Fruit fly (Drosophila melanogaster) whole organism, embryonic: Measurements from ENCODE around the gene nol.

Source experiments
- CG10462 ChIP-seq: fragments of 200-800 bp; sonication (Bioruptor generic); optimal IDR thresholded peaks from 2 replicates; lab custom pipeline; 2016; ENCODE audit warnings: missing biosample characterization, missing genetic modification characterization
- CG10654 ChIP-seq: fragments of 200-800 bp; sonication (Bioruptor generic); optimal IDR thresholded peaks from 2 replicates; lab custom pipeline; 2016; ENCODE audit warnings: missing biosample characterization, missing genetic modification characterization
- CG11398 ChIP-seq: fragments of 200-800 bp; sonication (Bioruptor generic); optimal IDR thresholded peaks from 2 replicates; lab custom pipeline; 2016; ENCODE audit warnings: missing biosample characterization, missing genetic modification characterization
- CG12391 ChIP-seq: fragments of 200-800 bp; sonication (Bioruptor generic); optimal IDR thresholded peaks from 3 replicates; lab custom pipeline; 2018; ENCODE audit warnings: missing biosample characterization, mild to moderate bottlenecking, missing genetic modification characterization, moderate library complexity
- CG12942 ChIP-seq: fragments of 200-800 bp; sonication (Bioruptor generic); optimal IDR thresholded peaks from 3 replicates; lab custom pipeline; 2016; ENCODE audit warnings: missing biosample characterization, missing genetic modification characterization
- CG14710 ChIP-seq: fragments of 200-800 bp; sonication (Bioruptor generic); optimal IDR thresholded peaks from 3 replicates; lab custom pipeline; 2019; ENCODE audit warnings: missing biosample characterization, mild to moderate bottlenecking, missing genetic modification characterization, moderate library complexity
- CG16863 ChIP-seq: fragments of 200-800 bp; sonication (Bioruptor generic); optimal IDR thresholded peaks from 3 replicates; lab custom pipeline; 2016; ENCODE audit warnings: missing biosample characterization, missing genetic modification characterization
- CG17802 ChIP-seq: fragments of 200-800 bp; sonication (Bioruptor generic); optimal IDR thresholded peaks from 2 replicates; lab custom pipeline; 2018; ENCODE audit warnings: missing biosample characterization, mild to moderate bottlenecking, missing genetic modification characterization, moderate library complexity
- CG1832 ChIP-seq: fragments of 200-800 bp; sonication (Bioruptor generic); optimal IDR thresholded peaks from 2 replicates; lab custom pipeline; 2017; ENCODE audit warnings: missing biosample characterization, mild to moderate bottlenecking, missing genetic modification characterization, inconsistent platforms
- CG2712 ChIP-seq: fragments of 200-800 bp; optimal IDR thresholded peaks from 3 replicates; lab custom pipeline; 2019; ENCODE audit warnings: missing biosample characterization, mild to moderate bottlenecking, missing genetic modification characterization, moderate library complexity
- CG3163 ChIP-seq: fragments of 200-800 bp; sonication (Bioruptor generic); optimal IDR thresholded peaks from 3 replicates; lab custom pipeline; 2016; ENCODE audit warnings: missing biosample characterization, missing genetic modification characterization
- CG32767 ChIP-seq: fragments of 200-800 bp; sonication (Bioruptor generic); IDR thresholded peaks from 2 replicates; pipeline ENCODE4 v1.3.6; 2022; ENCODE audit warnings: missing biosample characterization, missing genetic modification characterization
- CG32772 ChIP-seq: fragments of 200-800 bp; sonication (Bioruptor generic); IDR thresholded peaks from 2 replicates; pipeline ENCODE4 v1.3.6; 2022; ENCODE audit warnings: missing biosample characterization, missing genetic modification characterization
- CG4424 ChIP-seq: fragments of 200-800 bp; sonication (Bioruptor generic); optimal IDR thresholded peaks from 3 replicates; lab custom pipeline; 2016; ENCODE audit warnings: missing biosample characterization, missing genetic modification characterization
- CG6175 ChIP-seq: fragments of 200-800 bp; sonication (Bioruptor generic); IDR thresholded peaks from 3 replicates; pipeline ENCODE4 v1.3.6; 2022; ENCODE audit warnings: missing biosample characterization, missing genetic modification characterization
- CG6254 ChIP-seq: fragments of 200-800 bp; sonication (Bioruptor generic); optimal IDR thresholded peaks from 3 replicates; lab custom pipeline; 2017; ENCODE audit warnings: mild to moderate bottlenecking, missing biosample characterization, missing genetic modification reagents, missing genetic modification characterization
- CG7987 ChIP-seq: fragments of 200-800 bp; sonication (Bioruptor generic); optimal IDR thresholded peaks from 2 replicates; lab custom pipeline; 2018; ENCODE audit warnings: missing biosample characterization, mild to moderate bottlenecking, missing genetic modification characterization, moderate library complexity
- CkIIα-i1 ChIP-seq: fragments of 200-800 bp; sonication (Bioruptor generic); IDR thresholded peaks from 2 replicates; pipeline ENCODE4 v1.3.6; 2022; ENCODE audit warnings: missing biosample characterization, missing genetic modification characterization
- Dad ChIP-seq: fragments of 200-800 bp; sonication (Bioruptor generic); optimal IDR thresholded peaks from 3 replicates; lab custom pipeline; 2016; ENCODE audit warnings: missing biosample characterization, missing genetic modification characterization
- Dek ChIP-seq: fragments of 200-800 bp; sonication (Bioruptor generic); optimal IDR thresholded peaks from 3 replicates; lab custom pipeline; 2019; ENCODE audit warnings: missing biosample characterization, mild to moderate bottlenecking, missing genetic modification characterization, moderate library complexity
- Dp ChIP-seq: fragments of 200-800 bp; sonication (Bioruptor generic); optimal IDR thresholded peaks from 2 replicates; lab custom pipeline; 2018; ENCODE audit warnings: missing biosample characterization, mild to moderate bottlenecking, missing genetic modification characterization, moderate library complexity
- Ets97D ChIP-seq: fragments of 200-800 bp; sonication (Bioruptor generic); optimal IDR thresholded peaks from 3 replicates; lab custom pipeline; 2016; ENCODE audit warnings: missing biosample characterization, missing genetic modification characterization
- H2.0 ChIP-seq: fragments of 200-800 bp; sonication (Bioruptor generic); IDR thresholded peaks from 2 replicates; pipeline ENCODE4 v1.3.6; 2022; ENCODE audit warnings: missing biosample characterization, missing genetic modification characterization
- Hey ChIP-seq: fragments of 200-800 bp; sonication (Bioruptor generic); optimal IDR thresholded peaks from 3 replicates; lab custom pipeline; 2018; ENCODE audit warnings: missing biosample characterization, mild to moderate bottlenecking, missing genetic modification characterization
- HmgD ChIP-seq: fragments of 200-800 bp; sonication (Bioruptor generic); optimal IDR thresholded peaks from 3 replicates; lab custom pipeline; 2016; ENCODE audit warnings: missing biosample characterization, missing genetic modification characterization
- Lhr ChIP-seq: fragments of 200-800 bp; sonication (Bioruptor generic); optimal IDR thresholded peaks from 3 replicates; lab custom pipeline; 2017; ENCODE audit warnings: mild to moderate bottlenecking, missing biosample characterization, missing genetic modification reagents, missing genetic modification characterization
- Max ChIP-seq: fragments of 200-800 bp; sonication (Bioruptor generic); optimal IDR thresholded peaks from 2 replicates; lab custom pipeline; 2016; ENCODE audit warnings: missing biosample characterization, mild to moderate bottlenecking, missing genetic modification characterization
- Mes4 ChIP-seq: fragments of 200-800 bp; sonication (Bioruptor generic); optimal IDR thresholded peaks from 2 replicates; lab custom pipeline; 2016; ENCODE audit warnings: missing biosample characterization, missing genetic modification characterization
- Ptx1 ChIP-seq: fragments of 200-800 bp; sonication (Bioruptor generic); IDR thresholded peaks from 2 replicates; pipeline ENCODE4 v1.3.6; 2022; ENCODE audit warnings: missing biosample characterization, missing genetic modification characterization
- Spps ChIP-seq: fragments of 200-800 bp; sonication (Bioruptor generic); optimal IDR thresholded peaks from 2 replicates; lab custom pipeline; 2018; ENCODE audit warnings: missing biosample characterization, mild to moderate bottlenecking, missing genetic modification characterization
- YL-1 ChIP-seq: fragments of 200-800 bp; sonication (Bioruptor generic); optimal IDR thresholded peaks from 3 replicates; lab custom pipeline; 2017; ENCODE audit warnings: missing biosample characterization, mild to moderate bottlenecking, missing genetic modification characterization
- bowl ChIP-seq: fragments of 200-800 bp; sonication (Bioruptor generic); IDR thresholded peaks from 2 replicates; pipeline ENCODE4 v1.3.6; 2022; ENCODE audit warnings: missing biosample characterization, missing genetic modification characterization
- caup ChIP-seq: fragments of 200-800 bp; sonication (Bioruptor generic); optimal IDR thresholded peaks from 3 replicates; lab custom pipeline; 2017; ENCODE audit warnings: missing biosample characterization, mild to moderate bottlenecking, missing genetic modification characterization, moderate library complexity; ENCODE audit not compliant: severe bottlenecking
- ci ChIP-seq: fragments of 200-800 bp; sonication (Bioruptor generic); IDR thresholded peaks from 3 replicates; pipeline ENCODE4 v1.3.6; 2022; ENCODE audit warnings: missing biosample characterization, missing genetic modification characterization
- crc ChIP-seq: fragments of 200-800 bp; sonication (Bioruptor generic); optimal IDR thresholded peaks from 2 replicates; lab custom pipeline; 2016; ENCODE audit warnings: missing biosample characterization, missing genetic modification characterization
- danr ChIP-seq: fragments of 200-800 bp; sonication (Bioruptor generic); IDR thresholded peaks from 2 replicates; pipeline ENCODE4 v1.3.6; 2022; ENCODE audit warnings: missing biosample characterization, missing genetic modification characterization
- dpn ChIP-seq, 2 experiments: fragments of 200-800 bp; sonication (Bioruptor generic); optimal IDR thresholded peaks; 3 replicates each; lab custom pipeline; 2016; ENCODE audit warnings: missing biosample characterization in 2 of 2, missing genetic modification characterization in 2 of 2
- fd3F ChIP-seq: fragments of 200-800 bp; sonication (Bioruptor generic); optimal IDR thresholded peaks from 2 replicates; lab custom pipeline; 2018; ENCODE audit warnings: missing biosample characterization, mild to moderate bottlenecking, missing genetic modification characterization, moderate library complexity
- hb ChIP-seq: fragments of 200-800 bp; sonication (Bioruptor generic); IDR thresholded peaks from 3 replicates; pipeline ENCODE4 v1.3.6; 2022; ENCODE audit warnings: missing biosample characterization, missing genetic modification characterization; ENCODE audit not compliant: partially characterized antibody
- nom ChIP-seq: fragments of 200-800 bp; sonication (Bioruptor generic); optimal IDR thresholded peaks from 2 replicates; lab custom pipeline; 2017; ENCODE audit warnings: missing biosample characterization, missing genetic modification characterization, mild to moderate bottlenecking, moderate library complexity, missing genetic modification reagents
- repo ChIP-seq: fragments of 200-800 bp; sonication (Bioruptor generic); optimal IDR thresholded peaks from 2 replicates; lab custom pipeline; 2016; ENCODE audit warnings: missing biosample characterization, missing genetic modification characterization
- ro ChIP-seq: fragments of 200-800 bp; sonication (Bioruptor generic); IDR thresholded peaks from 2 replicates; pipeline ENCODE4 v1.3.6; 2022; ENCODE audit warnings: missing biosample characterization, missing genetic modification characterization
- so ChIP-seq: fragments of 200-800 bp; sonication (Bioruptor generic); IDR thresholded peaks from 3 replicates; pipeline ENCODE4 v1.3.6; 2022; ENCODE audit warnings: missing biosample characterization, missing genetic modification characterization
- sqz ChIP-seq: fragments of 200-800 bp; sonication (Bioruptor generic); optimal IDR thresholded peaks from 3 replicates; lab custom pipeline; 2018; ENCODE audit warnings: missing biosample characterization, mild to moderate bottlenecking, missing genetic modification characterization
- tgo ChIP-seq: fragments of 200-800 bp; sonication (Bioruptor generic); IDR thresholded peaks from 3 replicates; pipeline ENCODE4 v1.3.6; 2022; ENCODE audit warnings: missing biosample characterization, missing genetic modification characterization
- tio ChIP-seq: fragments of 200-800 bp; sonication (Bioruptor generic); optimal IDR thresholded peaks from 2 replicates; lab custom pipeline; 2017; ENCODE audit warnings: missing biosample characterization, missing genetic modification characterization, inconsistent platforms
- tll ChIP-seq, 2 experiments: fragments of 200-800 bp in 1 of 2; fragments of >200 bp in 1 of 2; sonication (Bioruptor generic) in 1 of 2; optimal IDR thresholded peaks; 2 replicates each; lab custom pipeline; 2017 to 2019; ENCODE audit warnings: missing biosample characterization in 2 of 2, missing genetic modification characterization in 2 of 2, mild to moderate bottlenecking in 1 of 2, moderate library complexity in 1 of 2
- tup ChIP-seq: fragments of 200-800 bp; sonication (Bioruptor generic); optimal IDR thresholded peaks from 2 replicates; lab custom pipeline; 2016; ENCODE audit warnings: missing biosample characterization, mild to moderate bottlenecking, missing genetic modification characterization, moderate library complexity
- zen2 ChIP-seq: fragments of 200-800 bp; sonication (Bioruptor generic); IDR thresholded peaks from 3 replicates; pipeline ENCODE4 v1.3.6; 2022; ENCODE audit warnings: missing biosample characterization, missing genetic modification characterization; ENCODE audit not compliant: partially characterized antibody

Gene nol

DNA sequence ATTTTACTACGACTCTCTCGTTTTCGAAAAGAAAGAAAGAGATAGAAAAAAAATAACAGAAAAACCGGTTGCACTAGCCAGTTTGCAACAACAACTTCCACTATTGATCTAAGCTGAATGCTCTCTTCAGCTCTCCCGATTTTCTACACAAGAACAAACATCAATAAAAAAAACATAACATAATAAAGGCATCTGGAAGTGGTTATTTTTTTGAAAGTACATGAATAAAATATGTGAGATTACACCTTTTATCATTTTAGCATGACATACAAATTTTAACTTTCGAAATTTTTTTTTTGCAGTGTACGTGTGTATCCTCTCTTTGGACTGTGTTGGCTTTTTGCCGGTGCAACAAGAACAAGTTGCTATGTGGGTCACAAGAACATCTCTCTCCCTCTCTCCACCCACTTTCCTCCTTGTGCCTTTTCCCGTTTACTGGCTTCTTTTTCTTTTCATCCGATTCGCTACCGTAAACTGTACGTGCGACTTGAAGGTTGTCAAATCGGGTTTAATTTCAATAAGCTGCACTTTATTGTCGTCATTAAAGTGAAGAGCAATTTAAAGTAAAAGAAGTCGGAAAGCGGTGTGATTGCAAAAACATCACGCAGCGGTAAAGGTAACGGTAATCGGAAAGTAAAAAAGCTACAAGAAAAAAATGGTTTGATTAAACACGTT, 45.9 kb upstream of the nol start (continued):
- peak; percentile 98 for TF ChIP-seq CG2712 (tag; lab: Kevin White, UChicago)
- peak; percentile 93 for TF ChIP-seq Lhr
- TF ChIP-seq CG6254 = peak; percentile 96
- peak; percentile 98 for TF ChIP-seq Mes4 (GFP tag; lab: Kevin White, UChicago)
- peak; percentile 92 for TF ChIP-seq CG10654 (GFP tag; lab: Kevin White, UChicago)
- TF ChIP-seq hb = no peak
- peak; percentile 97 for TF ChIP-seq H2.0 (GFP tag; lab: Robert Waterston, UW)
- TF ChIP-seq Hey (tag; lab: Kevin White, UChicago) = peak; percentile 40
- peak; percentile 75 for TF ChIP-seq CG17802 (tag; lab: Kevin White, UChicago)
- peak; percentile 90 for TF ChIP-seq Dek (tag; lab: Kevin White, UChicago)
- TF ChIP-seq CG14710 (tag; lab: Kevin White, UChicago) = peak; percentile 97
- peak; percentile 97 for TF ChIP-seq CG10462 (GFP tag; lab: Kevin White, UChicago)
- peak; percentile 97 for TF ChIP-seq so (GFP tag; lab: Robert Waterston, UW)
- TF ChIP-seq tll (GFP tag; optimal IDR thresholded peaks at IDR 0.05; lab: Kevin White, UChicago) = peak in 1 of 2 experiments; percentile 89
- TF ChIP-seq Dp (GFP tag; lab: Kevin White, UChicago) = peak; percentile 12
- TF ChIP-seq Dad (GFP tag; lab: Kevin White, UChicago) = peak; percentile 96
- peak; percentile 82 for TF ChIP-seq HmgD (GFP tag; lab: Kevin White, UChicago)
- peak; percentile 98 for TF ChIP-seq CG12391 (tag; lab: Kevin White, UChicago)
- peak; percentile 96 for TF ChIP-seq repo (GFP tag; lab: Kevin White, UChicago)
- peak; percentile 95 for TF ChIP-seq crc (GFP tag; lab: Kevin White, UChicago)
- TF ChIP-seq Max (GFP tag; lab: Kevin White, UChicago) = peak; percentile 96
- TF ChIP-seq ci (GFP tag; lab: Robert Waterston, UW) = peak; percentile 99
- peak; percentile 89 for TF ChIP-seq danr (GFP tag; lab: Robert Waterston, UW)
- peak; percentile 91 for TF ChIP-seq YL-1 (GFP tag; lab: Kevin White, UChicago)
- TF ChIP-seq CG12942 (GFP tag; lab: Kevin White, UChicago) = peak; percentile 96
- peak; percentile 95 for TF ChIP-seq tio
- TF ChIP-seq CG11398 (GFP tag; lab: Kevin White, UChicago) = peak; percentile 98
- TF ChIP-seq CkIIα-i1 (GFP tag; lab: Robert Waterston, UW) = peak; percentile 66; the same call in 1 of the 2 replicates
- TF ChIP-seq bowl = peak; percentile 93
- TF ChIP-seq zen2 (GFP tag; lab: Robert Waterston, UW) = no peak
- peak; percentile 96 for TF ChIP-seq Spps
- peak; percentile 86 for TF ChIP-seq ro (GFP tag; lab: Robert Waterston, UW)
- TF ChIP-seq tup (GFP tag; lab: Kevin White, UChicago) = peak; percentile 84
- peak; percentile 92 for TF ChIP-seq caup (GFP tag; lab: Kevin White, UChicago)
- TF ChIP-seq CG32772 (GFP tag; lab: Robert Waterston, UW) = peak; percentile 96
- peak; percentile 97 for TF ChIP-seq CG32767 (GFP tag; lab: Robert Waterston, UW)
- peak; percentile 97 for TF ChIP-seq sqz (GFP tag; lab: Kevin White, UChicago)
- TF ChIP-seq CG6175 (GFP tag; lab: Robert Waterston, UW) = peak; percentile 75; the same call in 2 of the 3 replicates
- peak; percentile 89 for TF ChIP-seq fd3F (GFP tag; lab: Kevin White, UChicago)
- TF ChIP-seq CG7987 = peak; percentile 86
- no peak for TF ChIP-seq CG1832
- TF ChIP-seq tgo (GFP tag; lab: Robert Waterston, UW) = peak; percentile 95
- TF ChIP-seq Ptx1 (GFP tag; lab: Robert Waterston, UW) = peak; percentile 97
- peak; percentile 93 for TF ChIP-seq nom
- TF ChIP-seq CG3163 (GFP tag; lab: Kevin White, UChicago) = peak; percentile 85
- peak; percentile 98 for TF ChIP-seq CG4424 (GFP tag; lab: Kevin White, UChicago)
- TF ChIP-seq dpn (GFP tag; optimal IDR thresholded peaks at IDR 0.05; lab: Kevin White, UChicago) = peak; percentile 97
- peak; percentile 97 for TF ChIP-seq CG16863
- TF ChIP-seq Ets97D (GFP tag; lab: Kevin White, UChicago) = peak; percentile 88
